Fruit fly (Drosophila melanogaster): ENCODE results near the gene alpha-Cat.

alpha-Cat gene

DNA sequence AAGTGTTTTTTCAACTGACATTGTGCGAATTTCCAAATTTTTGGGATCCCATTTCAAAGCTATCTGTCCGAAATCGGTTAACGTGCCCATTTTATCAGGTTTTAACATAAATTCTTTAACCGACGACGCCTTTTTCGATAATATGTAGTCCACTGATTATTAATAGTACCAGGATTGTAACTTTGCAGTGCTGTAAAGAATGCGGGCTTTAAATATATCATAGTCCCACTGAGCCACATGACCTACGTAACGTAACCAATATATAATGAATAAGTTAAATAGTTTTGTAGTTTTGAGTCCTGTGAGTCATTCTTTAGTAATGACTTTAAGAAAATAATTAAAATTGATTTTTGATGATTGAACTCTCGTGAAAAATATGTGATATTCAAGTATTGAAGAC is at the start of gene alpha-Cat (continued):
- TF ChIP-seq CG8388 (GFP tag; optimal IDR thresholded peaks at IDR 0.05) (no peak), Atf3 (GFP tag; optimal IDR thresholded peaks at IDR 0.05) (no peak), hth (optimal IDR thresholded peaks at IDR 0.05) (no peak), BEAF-32 (GFP tag; optimal IDR thresholded peaks at IDR 0.05) (peak; percentile 59), ssp (GFP tag; IDR thresholded peaks at IDR 0.05) (peak; percentile 99), her (GFP tag; optimal IDR thresholded peaks at IDR 0.05) (no peak), mld (GFP tag; IDR thresholded peaks at IDR 0.05; ENCODE audit: partially characterized antibody) (no peak), Pdp1 (GFP tag; optimal IDR thresholded peaks at IDR 0.05) (peak in 1 of 2 experiments; percentile 55), MTF-1 (GFP tag; optimal IDR thresholded peaks at IDR 0.05; ENCODE audit: borderline replicate concordance) (no peak), CG3281 (GFP tag; optimal IDR thresholded peaks at IDR 0.05) (no peak), CG4617 (GFP tag; optimal IDR thresholded peaks at IDR 0.05; ENCODE audit: borderline replicate concordance) (peak; percentile 77), hkb (optimal IDR thresholded peaks at IDR 0.05) (no peak), hkb (GFP tag; IDR thresholded peaks at IDR 0.05) (no peak), Hr3 (GFP tag; optimal IDR thresholded peaks at IDR 0.05) (no peak), CG16813 (GFP tag; IDR thresholded peaks at IDR 0.05; ENCODE audit: partially characterized antibody) (peak; percentile 42; the same call in 2 of the 3 replicates), dmrt11E (tag; optimal IDR thresholded peaks at IDR 0.05) (peak; percentile 4), YL-1 (GFP tag; optimal IDR thresholded peaks at IDR 0.05) (peak; percentile 20), CG31388 (GFP tag; optimal IDR thresholded peaks at IDR 0.05) (no peak), Sry-δ (GFP tag; optimal IDR thresholded peaks at IDR 0.05) (peak; percentile 69), CG3163 (GFP tag; optimal IDR thresholded peaks at IDR 0.05) (no peak), CG8089 (GFP tag; optimal IDR thresholded peaks at IDR 0.05) (peak; percentile 71), CG1602 (GFP tag; optimal IDR thresholded peaks at IDR 0.05) (no peak), bigmax (GFP tag; optimal IDR thresholded peaks at IDR 0.05) (no peak), pfk (GFP tag; optimal IDR thresholded peaks at IDR 0.05) (peak; percentile 47), CG2116 (GFP tag; optimal IDR thresholded peaks at IDR 0.05) (peak; percentile 55), E2f1 (GFP tag; IDR thresholded peaks at IDR 0.05) (no peak), MESR4 (GFP tag; optimal IDR thresholded peaks at IDR 0.05) (peak; percentile 65), Deaf1 (tag; optimal IDR thresholded peaks at IDR 0.05) (no peak), CG9817 (tag; optimal IDR thresholded peaks at IDR 0.05) (no peak), CG3995 (GFP tag; optimal IDR thresholded peaks at IDR 0.05) (peak; percentile 64), CG1603 (tag; optimal IDR thresholded peaks at IDR 0.05) (peak; percentile 98), tio (GFP tag; optimal IDR thresholded peaks at IDR 0.05) (no peak), CG17361 (GFP tag; IDR thresholded peaks at IDR 0.05) (peak; percentile 36; the same call in 1 of the 3 replicates), Chrac-16 (GFP tag; optimal IDR thresholded peaks at IDR 0.05) (peak; percentile 5), CG33213 (GFP tag; optimal IDR thresholded peaks at IDR 0.05) (peak; percentile 19), gfzf (GFP tag; optimal IDR thresholded peaks at IDR 0.05) (peak; percentile 31), CG15011 (GFP tag; optimal IDR thresholded peaks at IDR 0.05) (no peak), sens-2 (GFP tag; IDR thresholded peaks at IDR 0.05) (no peak), Hr51 (GFP tag; optimal IDR thresholded peaks at IDR 0.05) (no peak), Dfd (GFP tag; optimal IDR thresholded peaks at IDR 0.05) (peak in 1 of 2 experiments; percentile 45), amos (GFP tag; IDR thresholded peaks at IDR 0.05; ENCODE audit: partially characterized antibody) (peak; percentile 34), Gug (GFP tag; IDR thresholded peaks at IDR 0.05) (no peak), CG1024 (GFP tag; IDR thresholded peaks at IDR 0.05) (peak; percentile 99), row (GFP tag; IDR thresholded peaks at IDR 0.05) (peak; percentile 83), Ets65A (GFP tag) (peak; percentile 93), CG2120 (GFP tag; optimal IDR thresholded peaks at IDR 0.05) (peak; percentile 31), zfh2 (GFP tag; optimal IDR thresholded peaks at IDR 0.05) (peak; percentile 19), gem (tag; optimal IDR thresholded peaks at IDR 0.05) (no peak), Xrp1 (GFP tag; IDR thresholded peaks at IDR 0.05) (no peak), Spps (tag; optimal IDR thresholded peaks at IDR 0.05) (no peak)

All from whole organism, embryonic.